Fruit fly (Drosophila melanogaster) whole organism, embryonic: ENCODE results near the gene slmo.

Experiments used
- Blimp-1 ChIP-seq: fragments of 200-800 bp; sonication (Bioruptor generic); optimal IDR thresholded peaks from 3 replicates; lab custom pipeline; 2018; ENCODE audit warnings: missing biosample characterization, missing genetic modification characterization, mild to moderate bottlenecking, moderate library complexity, missing genetic modification reagents
- CG10274 ChIP-seq: fragments of 200-800 bp; sonication (Bioruptor generic); optimal IDR thresholded peaks from 3 replicates; lab custom pipeline; 2017; ENCODE audit warnings: missing biosample characterization, mild to moderate bottlenecking, missing genetic modification characterization
- CG12744 ChIP-seq: fragments of 200-800 bp; sonication (Bioruptor generic); optimal IDR thresholded peaks from 2 replicates; lab custom pipeline; 2016; ENCODE audit warnings: missing biosample characterization, missing genetic modification characterization
- CG14710 ChIP-seq: fragments of 200-800 bp; sonication (Bioruptor generic); optimal IDR thresholded peaks from 3 replicates; lab custom pipeline; 2019; ENCODE audit warnings: missing biosample characterization, mild to moderate bottlenecking, missing genetic modification characterization, moderate library complexity
- CG15601 ChIP-seq: fragments of 200-800 bp; sonication (Bioruptor generic); optimal IDR thresholded peaks from 3 replicates; lab custom pipeline; 2019; ENCODE audit warnings: missing biosample characterization, mild to moderate bottlenecking, missing genetic modification characterization, moderate library complexity
- CG17359 ChIP-seq: fragments of 200-800 bp; sonication (Bioruptor generic); optimal IDR thresholded peaks from 3 replicates; lab custom pipeline; 2018; ENCODE audit warnings: missing biosample characterization, mild to moderate bottlenecking, missing genetic modification characterization, moderate library complexity
- CG17361 ChIP-seq: fragments of 200-800 bp; sonication (Bioruptor generic); IDR thresholded peaks from 3 replicates; pipeline ENCODE4 v1.3.6; 2022; ENCODE audit warnings: missing biosample characterization, missing genetic modification characterization
- CG17829 ChIP-seq: fragments of 200-800 bp; optimal IDR thresholded peaks from 2 replicates; lab custom pipeline; 2019; ENCODE audit warnings: missing biosample characterization, mild to moderate bottlenecking, missing genetic modification characterization, moderate library complexity
- CG18262 ChIP-seq: fragments of 200-800 bp; optimal IDR thresholded peaks from 3 replicates; lab custom pipeline; 2019; ENCODE audit warnings: missing biosample characterization, mild to moderate bottlenecking, missing genetic modification characterization, moderate library complexity
- CG2678 ChIP-seq: fragments of 200-800 bp; sonication (Bioruptor generic); optimal IDR thresholded peaks from 3 replicates; lab custom pipeline; 2019; ENCODE audit warnings: missing biosample characterization, mild to moderate bottlenecking, missing genetic modification characterization, moderate library complexity
- CG2712 ChIP-seq: fragments of 200-800 bp; optimal IDR thresholded peaks from 3 replicates; lab custom pipeline; 2019; ENCODE audit warnings: missing biosample characterization, mild to moderate bottlenecking, missing genetic modification characterization, moderate library complexity
- CG31441 ChIP-seq: fragments of 200-800 bp; sonication (Bioruptor generic); IDR thresholded peaks from 2 replicates; pipeline ENCODE4 v1.3.6; 2022; ENCODE audit warnings: missing biosample characterization, missing genetic modification characterization
- CG3163 ChIP-seq: fragments of 200-800 bp; sonication (Bioruptor generic); optimal IDR thresholded peaks from 3 replicates; lab custom pipeline; 2016; ENCODE audit warnings: missing biosample characterization, missing genetic modification characterization
- CG4404 ChIP-seq: fragments of 200-800 bp; sonication (Bioruptor generic); IDR thresholded peaks from 2 replicates; pipeline ENCODE4 v1.3.6; 2022; ENCODE audit warnings: missing biosample characterization, missing genetic modification characterization
- CG4424 ChIP-seq: fragments of 200-800 bp; sonication (Bioruptor generic); optimal IDR thresholded peaks from 3 replicates; lab custom pipeline; 2016; ENCODE audit warnings: missing biosample characterization, missing genetic modification characterization
- CG6689 ChIP-seq: fragments of 200-800 bp; sonication (Bioruptor generic); IDR thresholded peaks from 2 replicates; pipeline ENCODE4 v1.3.6; 2022; ENCODE audit warnings: missing biosample characterization, missing genetic modification characterization
- CG7839 ChIP-seq: fragments of 200-800 bp; sonication (Bioruptor generic); optimal IDR thresholded peaks from 3 replicates; lab custom pipeline; 2018; ENCODE audit warnings: missing biosample characterization, mild to moderate bottlenecking, missing genetic modification characterization, moderate library complexity
- CG8089 ChIP-seq: fragments of 200-800 bp; sonication (Bioruptor generic); optimal IDR thresholded peaks from 3 replicates; lab custom pipeline; 2016; ENCODE audit warnings: missing biosample characterization, missing genetic modification characterization
- CG9727 ChIP-seq: fragments of 200-800 bp; sonication (Bioruptor generic); optimal IDR thresholded peaks from 3 replicates; lab custom pipeline; 2017; ENCODE audit warnings: missing biosample characterization, mild to moderate bottlenecking, missing genetic modification characterization
- CG9797 ChIP-seq: fragments of 200-800 bp; sonication (Bioruptor generic); optimal IDR thresholded peaks from 3 replicates; lab custom pipeline; 2018; ENCODE audit warnings: missing biosample characterization, mild to moderate bottlenecking, missing genetic modification characterization
- CHES-1-like ChIP-seq: fragments of 200-800 bp; sonication (Bioruptor generic); optimal IDR thresholded peaks from 2 replicates; lab custom pipeline; 2016; ENCODE audit warnings: missing biosample characterization, missing genetic modification characterization
- D ChIP-seq, 2 experiments: fragments of 200-800 bp in 1 of 2; fragments of >200 bp in 1 of 2; sonication (Bioruptor generic) in 1 of 2; optimal IDR thresholded peaks; 2 replicates in 1 of 2; 3 replicates in 1 of 2; lab custom pipeline; 2017; ENCODE audit warnings: mild to moderate bottlenecking in 1 of 2, missing biosample characterization in 1 of 2, missing genetic modification characterization in 1 of 2, missing genetic modification reagents in 1 of 2
- Ets65A ChIP-seq: fragments of 200-800 bp; sonication (Bioruptor generic); peaks from one replicate; lab custom pipeline; 2016; ENCODE audit warnings: missing biosample characterization, missing genetic modification characterization
- Gug ChIP-seq: fragments of 200-800 bp; sonication (Bioruptor generic); IDR thresholded peaks from 4 replicates; pipeline ENCODE4 v1.3.6; 2022; ENCODE audit warnings: missing biosample characterization, missing genetic modification characterization
- Hr78 ChIP-seq, 2 experiments: fragments of 200-800 bp in 1 of 2; fragments of >200 bp in 1 of 2; sonication (Bioruptor generic) in 1 of 2; optimal IDR thresholded peaks; 2 replicates each; lab custom pipeline; 2017 to 2019; ENCODE audit warnings: missing biosample characterization in 2 of 2, missing genetic modification characterization in 2 of 2, mild to moderate bottlenecking in 1 of 2, moderate library complexity in 1 of 2
- Mad ChIP-seq: fragments of 200-800 bp; sonication (Bioruptor generic); optimal IDR thresholded peaks from 2 replicates; lab custom pipeline; 2016; ENCODE audit warnings: missing biosample characterization, missing genetic modification characterization
- Poxn ChIP-seq: fragments of 200-800 bp; sonication (Bioruptor generic); IDR thresholded peaks from 2 replicates; pipeline ENCODE4 v1.3.6; 2022; ENCODE audit warnings: missing biosample characterization, missing genetic modification characterization
- Side ChIP-seq: fragments of 200-800 bp; sonication (Bioruptor generic); optimal IDR thresholded peaks from 2 replicates; lab custom pipeline; 2016; ENCODE audit warnings: missing biosample characterization, missing genetic modification characterization
- Sin3A ChIP-seq: fragments of >200 bp; optimal IDR thresholded peaks from 2 replicates; lab custom pipeline; 2018
- Xbp1 ChIP-seq: fragments of 200-800 bp; sonication (Bioruptor generic); optimal IDR thresholded peaks from 3 replicates; lab custom pipeline; 2016; ENCODE audit warnings: missing biosample characterization, mild to moderate bottlenecking, missing genetic modification characterization
- Xrp1 ChIP-seq: fragments of 200-800 bp; sonication (Bioruptor generic); IDR thresholded peaks from 2 replicates; pipeline ENCODE4 v1.3.6; 2022; ENCODE audit warnings: missing biosample characterization, missing genetic modification characterization
- bsh ChIP-seq, 2 experiments: fragments of 200-800 bp; sonication (Bioruptor generic); optimal IDR thresholded peaks; 2 replicates each; lab custom pipeline; 2017 to 2018; ENCODE audit warnings: mild to moderate bottlenecking in 2 of 2, missing biosample characterization in 2 of 2, missing genetic modification characterization in 2 of 2, moderate library complexity in 1 of 2
- croc ChIP-seq: fragments of 200-800 bp; sonication (Bioruptor generic); conservative IDR thresholded peaks from 3 replicates; pipeline ENCODE4 v1.3.6; 2022; ENCODE audit warnings: missing biosample characterization, missing genetic modification characterization
- danr ChIP-seq: fragments of 200-800 bp; sonication (Bioruptor generic); IDR thresholded peaks from 2 replicates; pipeline ENCODE4 v1.3.6; 2022; ENCODE audit warnings: missing biosample characterization, missing genetic modification characterization
- dmrt99B ChIP-seq: fragments of 200-800 bp; sonication (Bioruptor generic); optimal IDR thresholded peaks from 2 replicates; lab custom pipeline; 2018; ENCODE audit warnings: missing biosample characterization, mild to moderate bottlenecking, missing genetic modification characterization, moderate library complexity
- eve ChIP-seq, 2 experiments: fragments of >200 bp; optimal IDR thresholded peaks; 2 replicates each; lab custom pipeline; 2017; ENCODE audit warnings: missing biosample characterization in 2 of 2, missing genetic modification characterization in 2 of 2
- fd96Cb ChIP-seq: fragments of 200-800 bp; sonication (Bioruptor generic); optimal IDR thresholded peaks from 2 replicates; lab custom pipeline; 2018; ENCODE audit warnings: missing biosample characterization, mild to moderate bottlenecking, missing genetic modification characterization, moderate library complexity
- klu ChIP-seq: fragments of 200-800 bp; sonication (Bioruptor generic); IDR thresholded peaks from 2 replicates; pipeline ENCODE4 v1.3.6; 2022; ENCODE audit warnings: missing biosample characterization, missing genetic modification characterization
- nmo ChIP-seq: fragments of 200-800 bp; sonication (Bioruptor generic); optimal IDR thresholded peaks from 2 replicates; lab custom pipeline; 2018; ENCODE audit warnings: missing biosample characterization, mild to moderate bottlenecking, missing genetic modification characterization, moderate library complexity
- prd ChIP-seq, 3 experiments: fragments of >200 bp in 2 of 3; fragments of 200-800 bp in 1 of 3; sonication (Bioruptor generic) in 1 of 3; optimal IDR thresholded peaks in 2 of 3; IDR thresholded peaks in 1 of 3; 2 replicates in 2 of 3; 3 replicates in 1 of 3; pipeline versions ENCODE4 v1.3.6 to Lab custom; 2017 to 2022; ENCODE audit warnings: missing biosample characterization in 1 of 3, missing genetic modification characterization in 1 of 3
- sd ChIP-seq: fragments of 200-800 bp; sonication (Bioruptor generic); optimal IDR thresholded peaks from 3 replicates; lab custom pipeline; 2018; ENCODE audit warnings: missing biosample characterization, mild to moderate bottlenecking, missing genetic modification characterization, moderate library complexity
- sisA ChIP-seq: fragments of 200-800 bp; sonication (Bioruptor generic); IDR thresholded peaks from 2 replicates; pipeline ENCODE4 v1.3.6; 2022; ENCODE audit warnings: missing biosample characterization, missing genetic modification characterization
- tgo ChIP-seq: fragments of 200-800 bp; sonication (Bioruptor generic); IDR thresholded peaks from 3 replicates; pipeline ENCODE4 v1.3.6; 2022; ENCODE audit warnings: missing biosample characterization, missing genetic modification characterization
- tin ChIP-seq: fragments of 200-800 bp; sonication (Bioruptor generic); optimal IDR thresholded peaks from 3 replicates; lab custom pipeline; 2016; ENCODE audit warnings: missing biosample characterization, missing genetic modification characterization
- unc-4 ChIP-seq: fragments of 200-800 bp; sonication (Bioruptor generic); IDR thresholded peaks from 2 replicates; pipeline ENCODE4 v1.3.6; 2022; ENCODE audit warnings: missing biosample characterization, missing genetic modification characterization; ENCODE audit not compliant: partially characterized antibody
- wdn ChIP-seq: fragments of 200-800 bp; sonication (Bioruptor generic); IDR thresholded peaks from 2 replicates; pipeline ENCODE4 v1.3.6; 2022; ENCODE audit warnings: missing biosample characterization, missing genetic modification characterization
- zen ChIP-seq: fragments of 200-800 bp; sonication (Bioruptor generic); optimal IDR thresholded peaks from 3 replicates; lab custom pipeline; 2018; ENCODE audit warnings: missing biosample characterization, mild to moderate bottlenecking, missing genetic modification characterization, moderate library complexity

slmo gene

DNA sequence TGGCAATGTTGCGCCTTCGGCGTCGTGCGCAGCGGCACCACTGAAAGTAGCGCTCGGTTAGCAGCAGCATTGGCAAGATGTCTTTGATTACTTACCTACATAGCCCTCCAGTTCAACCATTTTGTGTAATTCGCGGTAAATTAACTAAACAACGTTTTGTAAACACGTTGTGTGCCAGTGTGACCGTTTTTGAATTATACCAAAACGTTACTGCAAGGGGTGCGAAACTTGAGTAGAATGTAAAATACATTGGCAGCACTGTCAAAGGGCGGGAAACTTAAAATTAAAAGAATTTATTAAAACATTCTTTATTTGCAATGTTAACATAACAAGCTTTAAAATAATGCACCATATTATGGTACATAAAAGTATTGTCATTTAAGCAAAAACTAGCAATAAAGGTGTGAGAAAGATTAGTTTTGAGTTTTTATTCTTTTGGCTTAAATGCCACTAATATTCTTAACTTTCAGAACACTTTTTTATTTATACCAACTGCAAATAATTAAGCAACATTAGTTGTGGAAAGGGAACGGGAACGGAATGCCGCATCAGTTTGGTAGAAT is 24.1 kb downstream of the slmo start, which contains the start of gene CG9107 (continued):
- TF ChIP-seq tgo (no peak), CG3163 (GFP tag; lab: Kevin White, UChicago) (no peak), CG2712 (tag; lab: Kevin White, UChicago) (peak; percentile 6), klu (GFP tag; lab: Robert Waterston, UW) (no peak), wdn (no peak), sd (tag; lab: Kevin White, UChicago) (no peak), CG9797 (GFP tag; lab: Kevin White, UChicago) (peak; percentile 89), Hr78 (GFP tag; optimal IDR thresholded peaks at IDR 0.05; lab: Kevin White, UChicago) (no peak), Ets65A (GFP tag; lab: Kevin White, UChicago) (peak; percentile 69), CHES-1-like (GFP tag; lab: Kevin White, UChicago) (peak; percentile 32), Side (GFP tag; lab: Kevin White, UChicago) (no peak), Sin3A (peak; percentile 29)
- TF ChIP-seq, all 482 proteins: peak for 49

DNA sequence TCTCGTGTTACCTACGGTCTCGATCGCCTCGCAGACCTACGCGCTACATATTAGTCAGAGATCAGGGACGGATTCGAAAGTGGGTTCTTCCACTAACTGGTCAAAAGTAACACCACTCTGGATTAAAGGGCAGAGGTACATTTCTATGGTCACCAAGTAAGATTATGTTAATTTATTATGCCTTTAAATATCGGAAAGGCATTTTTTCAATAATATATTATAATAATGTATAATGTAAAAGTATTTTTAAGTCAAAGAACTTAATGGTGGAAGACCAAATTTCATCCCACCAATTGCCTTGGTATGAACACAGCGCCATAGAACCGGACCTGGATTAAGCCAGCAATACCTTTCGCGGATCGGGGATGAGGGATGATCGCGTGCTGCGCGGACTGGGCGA is 25.7 kb downstream of the slmo start:
- TF ChIP-seq Gug (GFP tag; lab: Robert Waterston, UW) (0 out of 4 replicates have a peak, but pooled peaks have one; percentile 36), Xrp1 (GFP tag; lab: Robert Waterston, UW) (peak; percentile 62), prd (optimal IDR thresholded peaks at IDR 0.05; lab: Kevin White, UChicago) (no peak), prd (GFP tag; IDR thresholded peaks at IDR 0.05; lab: Robert Waterston, UW) (peak; percentile 30; the same call in 1 of the 3 replicates), CG17361 (GFP tag; lab: Robert Waterston, UW) (peak; percentile 61), fd96Cb (tag; lab: Kevin White, UChicago) (peak; percentile 23), Xbp1 (GFP tag; lab: Kevin White, UChicago) (peak; percentile 3), CG12744 (no peak), CG4404 (GFP tag; lab: Robert Waterston, UW) (peak; percentile 68), CG2678 (tag; lab: Kevin White, UChicago) (peak; percentile 56), danr (no peak), CG2712 (tag; lab: Kevin White, UChicago) (peak; percentile 70), sisA (GFP tag; lab: Robert Waterston, UW) (0 out of 2 replicates have a peak, but pooled peaks have one; percentile 27), CG4424 (peak; percentile 13), CG17359 (peak; percentile 18), eve (GFP tag; optimal IDR thresholded peaks at IDR 0.05; lab: Kevin White, UChicago) (no peak), Poxn (GFP tag; lab: Robert Waterston, UW) (no peak), CG18262 (tag; lab: Kevin White, UChicago) (peak; percentile 71), CG9727 (GFP tag; lab: Kevin White, UChicago) (peak; percentile 52), unc-4 (no peak), CG15601 (tag; lab: Kevin White, UChicago) (peak; percentile 17), CG14710 (tag; lab: Kevin White, UChicago) (peak; percentile 54), CG17829 (tag; lab: Kevin White, UChicago) (peak; percentile 40), D (optimal IDR thresholded peaks at IDR 0.05; lab: Kevin White, UChicago) (no peak), D (GFP tag; optimal IDR thresholded peaks at IDR 0.05; lab: Kevin White, UChicago) (peak; percentile 10), CG7839 (peak; percentile 42), CG31441 (GFP tag; lab: Robert Waterston, UW) (peak; percentile 47; the same call in 1 of the 2 replicates), dmrt99B (tag; lab: Kevin White, UChicago) (peak; percentile 29), Mad (no peak), Blimp-1 (GFP tag; lab: Kevin White, UChicago) (peak; percentile 25), zen (tag; lab: Kevin White, UChicago) (peak; percentile 16), nmo (GFP tag; lab: Kevin White, UChicago) (peak; percentile 57), bsh (GFP tag; optimal IDR thresholded peaks at IDR 0.05; lab: Kevin White, UChicago) (peak; percentile 31 to 34), CG8089 (GFP tag; lab: Kevin White, UChicago) (no peak), croc (GFP tag; lab: Robert Waterston, UW) (peak; percentile 33; the same call in 1 of the 3 replicates), tin (no peak), CG6689 (GFP tag; lab: Robert Waterston, UW) (0 out of 2 replicates have a peak, but pooled peaks have one; percentile 24), CG10274 (GFP tag; lab: Kevin White, UChicago) (no peak)
